Worm (Caenorhabditis elegans) whole organism, L1 larva: Measurements from ENCODE around the gene M02F4.2.

Source experiments
- C04F5.9 ChIP-seq: sonication (generic microtip); optimal IDR thresholded peaks from 2 replicates; lab custom pipeline; 2016; ENCODE audit warnings: missing genetic modification characterization, missing compliant biosample characterization
- C34B4.2 ChIP-seq: sonication (generic microtip); optimal IDR thresholded peaks from 2 replicates; lab custom pipeline; 2017; ENCODE audit warnings: mild to moderate bottlenecking, missing genetic modification characterization, missing compliant biosample characterization
- ceh-82 ChIP-seq, 3 experiments: fragments of 150-350 bp in 1 of 3; sonication (generic microtip) in 2 of 3; optimal IDR thresholded peaks; 2 replicates each; lab custom pipeline; 2014 to 2017; ENCODE audit warnings: missing biosample characterization in 3 of 3, missing genetic modification characterization in 3 of 3
- ces-1 ChIP-seq: fragments of 150-350 bp; optimal IDR thresholded peaks from 2 replicates; lab custom pipeline; 2014; ENCODE audit warnings: missing biosample characterization, missing genetic modification reagents, missing genetic modification characterization
- efl-1 ChIP-seq, 4 experiments: fragments of 150-350 bp; optimal IDR thresholded peaks in 3 of 4; peaks in 1 of 4; 1 replicate in 1 of 4; 2 replicates in 3 of 4; lab custom pipeline; 2014; ENCODE audit warnings: missing biosample characterization in 2 of 4, missing genetic modification characterization in 2 of 4, missing genetic modification reagents in 2 of 4
- efl-3 ChIP-seq: fragments of 200-800 bp; sonication (Bioruptor generic); optimal IDR thresholded peaks from 2 replicates; lab custom pipeline; 2018; ENCODE audit warnings: mild to moderate bottlenecking, missing genetic modification characterization, missing compliant biosample characterization
- fkh-4 ChIP-seq: sonication (generic microtip); optimal IDR thresholded peaks from 2 replicates; lab custom pipeline; 2016; ENCODE audit warnings: missing compliant biosample characterization, missing genetic modification characterization, borderline replicate concordance
- fkh-8 ChIP-seq: sonication (generic microtip); optimal IDR thresholded peaks from 2 replicates; lab custom pipeline; 2016; ENCODE audit warnings: mild to moderate bottlenecking, missing genetic modification characterization, missing compliant biosample characterization
- hlh-17 ChIP-seq: fragments of 200-800 bp; sonication (Bioruptor generic); optimal IDR thresholded peaks from 2 replicates; lab custom pipeline; 2018; ENCODE audit warnings: missing genetic modification characterization, mild to moderate bottlenecking, missing compliant biosample characterization, moderate library complexity, borderline replicate concordance
- isw-1 ChIP-seq: fragments of 200-800 bp; sonication (Bioruptor generic); IDR thresholded peaks from 2 replicates; pipeline ENCODE4 v1.3.6; 2022; ENCODE audit warnings: missing genetic modification characterization, missing compliant biosample characterization
- lin-15B ChIP-seq: fragments of 150-350 bp; sonication (generic microtip); optimal IDR thresholded peaks from 3 replicates; lab custom pipeline; 2014; ENCODE audit warnings: missing biosample characterization, missing genetic modification characterization
- lin-39 ChIP-seq: fragments of 150-350 bp; optimal IDR thresholded peaks from 2 replicates; lab custom pipeline; 2014; ENCODE audit warnings: missing biosample characterization, missing genetic modification reagents, missing genetic modification characterization
- mab-9 ChIP-seq: fragments of 200-800 bp; sonication (Bioruptor generic); IDR thresholded peaks from 2 replicates; pipeline ENCODE4 v1.3.6; 2022; ENCODE audit warnings: missing genetic modification reagents, missing genetic modification characterization, missing compliant biosample characterization
- mep-1 ChIP-seq: fragments of 150-350 bp; optimal IDR thresholded peaks from 2 replicates; lab custom pipeline; 2014; ENCODE audit warnings: missing biosample characterization, missing genetic modification characterization
- nhr-71 ChIP-seq: sonication (generic microtip); optimal IDR thresholded peaks from 2 replicates; lab custom pipeline; 2016; ENCODE audit warnings: mild to moderate bottlenecking, missing genetic modification characterization, moderate library complexity, missing compliant biosample characterization
- pag-3 ChIP-seq: sonication (generic microtip); optimal IDR thresholded peaks from 2 replicates; lab custom pipeline; 2017; ENCODE audit warnings: missing genetic modification characterization, mild to moderate bottlenecking, missing compliant biosample characterization, antibody characterized with exemption, borderline replicate concordance; ENCODE audit not compliant: insufficient read depth
- pqm-1 ChIP-seq: sonication (generic microtip); optimal IDR thresholded peaks from 3 replicates; lab custom pipeline; 2017; ENCODE audit warnings: missing biosample characterization, missing genetic modification characterization
- rnt-1 ChIP-seq: sonication (generic microtip); optimal IDR thresholded peaks from 2 replicates; lab custom pipeline; 2016; ENCODE audit warnings: mild to moderate bottlenecking, missing genetic modification characterization, moderate library complexity, missing compliant biosample characterization
- xbp-1 ChIP-seq: sonication (generic microtip); optimal IDR thresholded peaks from 2 replicates; lab custom pipeline; 2016; ENCODE audit warnings: missing genetic modification characterization, missing compliant biosample characterization
- zag-1 ChIP-seq: fragments of 150-350 bp; optimal IDR thresholded peaks from 2 replicates; lab custom pipeline; 2014; ENCODE audit warnings: missing biosample characterization, missing genetic modification characterization
- zip-4 ChIP-seq: fragments of 200-800 bp; sonication (Bioruptor generic); optimal IDR thresholded peaks from 2 replicates; lab custom pipeline; 2018; ENCODE audit warnings: mild to moderate bottlenecking, missing genetic modification characterization, moderate library complexity, missing compliant biosample characterization

The M02F4.2 gene

DNA sequence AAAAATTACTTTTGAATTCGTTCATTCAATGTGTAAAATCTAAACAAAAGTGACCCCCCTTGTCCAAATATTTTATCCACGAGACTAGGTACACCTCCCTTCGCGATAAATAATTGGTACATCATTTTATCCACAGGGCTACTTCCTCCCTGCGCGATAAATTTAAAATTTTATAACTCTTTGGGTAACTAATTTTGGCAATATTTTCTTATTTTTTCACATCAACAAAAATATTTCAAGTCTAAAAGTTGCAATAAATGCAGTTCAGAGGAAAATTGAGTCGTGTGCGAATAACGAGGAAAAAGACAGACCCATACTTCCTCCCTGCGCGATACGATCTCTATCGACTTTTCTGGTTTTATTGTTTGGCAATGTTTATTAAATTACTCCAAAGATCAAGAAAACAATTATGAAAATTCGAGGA lies 37.1 kb downstream of the M02F4.2 start (continued):
- TF ChIP-seq zip-4 (GFP tag; lab: Kevin White, UChicago), result peak; percentile 95
- TF ChIP-seq, all 84 proteins: peak for 78

DNA sequence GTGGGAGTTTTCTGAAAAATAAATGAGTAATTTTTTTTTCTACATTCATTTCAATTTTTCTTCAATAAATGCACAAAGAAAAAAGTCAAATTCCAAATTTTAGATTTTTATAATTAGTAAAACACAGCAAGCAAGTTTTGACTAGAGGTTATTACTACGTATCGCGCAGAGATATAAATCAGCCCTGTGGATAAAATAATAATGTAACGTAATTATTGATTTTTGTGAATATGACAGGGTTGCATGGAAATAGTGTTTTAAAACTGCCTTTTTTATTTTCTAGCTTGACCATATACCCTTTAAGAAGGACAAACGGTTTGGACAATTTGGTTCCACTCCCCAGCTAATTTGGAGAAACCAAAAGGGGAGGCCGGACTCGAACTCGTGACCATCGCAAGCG lies 37.8 kb downstream of the M02F4.2 start:
- TF ChIP-seq mab-9 (no peak), xbp-1 (tag; lab: Kevin White, UChicago) (no peak), C04F5.9 (tag; lab: Kevin White, UChicago) (no peak), efl-1 (optimal IDR thresholded peaks at IDR 0.05; lab: Kevin White, UChicago) (no peak), efl-1 (GFP tag; optimal IDR thresholded peaks at IDR 0.05 in 1 of 2; lab: Kevin White, UChicago) (peak in 1 of 2 experiments; percentile 29), C34B4.2 (no peak), isw-1 (no peak), lin-15B (tag; lab: Kevin White, UChicago) (no peak), pqm-1 (tag; lab: Kevin White, UChicago) (no peak), mep-1 (tag; lab: Kevin White, UChicago) (no peak), ceh-82 (tag; optimal IDR thresholded peaks at IDR 0.05; lab: Kevin White, UChicago) (peak in 1 of 3 experiments; percentile 38), rnt-1 (no peak)

DNA sequence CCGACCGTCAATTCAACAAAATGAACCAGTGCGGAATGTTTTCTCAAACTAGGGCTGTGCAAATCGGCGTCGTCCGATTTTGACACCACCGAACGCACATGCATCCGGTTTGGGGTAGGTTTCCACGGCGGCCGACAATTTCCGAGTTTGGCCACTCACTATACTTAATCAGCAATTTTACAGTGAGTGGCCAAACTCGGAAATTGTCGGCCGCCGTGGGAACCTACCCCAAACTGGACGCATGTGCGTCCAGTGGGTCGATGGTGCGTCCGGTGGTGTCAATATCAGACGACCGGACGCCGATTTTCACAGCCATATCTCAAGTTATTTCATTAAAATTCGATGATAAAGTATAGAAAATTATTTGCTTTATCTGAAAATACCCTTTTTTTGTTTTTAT lies 44.0 kb downstream of the M02F4.2 start:
- TF ChIP-seq zag-1 (tag; lab: Kevin White, UChicago) (no peak), lin-39 (tag; lab: Kevin White, UChicago) (no peak), efl-3 (GFP tag; lab: Kevin White, UChicago) (no peak), fkh-4 (tag; lab: Kevin White, UChicago) (no peak), ces-1 (GFP tag; lab: Kevin White, UChicago) (no peak)

DNA sequence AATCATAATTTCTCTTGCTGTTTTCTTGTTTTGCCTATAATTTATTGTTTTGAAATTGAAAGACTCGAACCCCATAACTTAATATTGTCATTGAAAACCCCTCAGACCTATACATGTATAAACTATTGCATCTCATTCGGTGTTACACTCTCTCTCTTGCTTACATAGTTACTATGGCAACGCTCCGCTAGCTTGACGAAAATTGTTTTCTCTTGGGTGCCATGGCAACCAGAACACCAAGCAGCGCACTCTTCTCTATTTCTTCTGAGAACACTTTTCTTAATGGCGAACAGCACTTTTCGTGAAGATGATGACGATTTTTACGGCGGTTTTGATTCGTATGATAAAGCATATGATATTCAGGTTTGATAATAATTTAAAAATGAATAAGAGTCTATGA lies 50.1 kb downstream of the M02F4.2 start, which contains the start of gene osm-5:
TSS of gene osm-5 (plus strand) at position 268 of the 400 bp plus-strand sequence.
- TF ChIP-seq nhr-71 (tag; lab: Kevin White, UChicago) (peak; percentile 6), pag-3 (no peak), fkh-4 (tag; lab: Kevin White, UChicago) (no peak), efl-1 (optimal IDR thresholded peaks at IDR 0.05; lab: Kevin White, UChicago) (no peak), efl-1 (GFP tag; optimal IDR thresholded peaks at IDR 0.05 in 1 of 2; lab: Kevin White, UChicago) (peak in 1 of 2 experiments; percentile 45), hlh-17 (GFP tag; lab: Kevin White, UChicago) (no peak), fkh-8 (tag; lab: Kevin White, UChicago) (peak; percentile 92)
